Worm (Caenorhabditis elegans): ENCODE measurements around the gene C47E12.13.

C47E12.13 gene

DNA sequence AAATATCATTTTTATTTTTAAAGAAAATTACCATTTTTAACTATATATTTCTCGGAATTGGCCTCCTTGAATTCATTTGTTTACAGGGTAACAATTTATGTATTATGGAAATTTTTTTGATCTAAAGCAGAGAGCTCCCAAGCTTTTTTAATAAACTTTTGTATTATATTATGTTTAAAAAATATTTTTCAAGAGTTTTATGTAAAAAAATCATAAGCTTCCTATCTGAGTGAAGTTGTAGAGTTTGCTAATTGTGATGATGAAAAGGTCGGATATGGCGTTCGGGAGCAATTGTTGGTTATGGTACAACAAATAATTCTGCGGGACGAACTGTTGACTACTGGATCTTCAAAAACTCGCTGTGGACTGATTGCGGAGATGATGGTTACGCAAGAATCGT lies 14.6 kb upstream of the C47E12.13 start, which contains the start of gene F44D12.19:
Gene F44D12.19 (plus strand): TSS at position 301 of the 400 bp plus-strand sequence.
- TF ChIP-seq mxl-2 (GFP tag; conservative IDR thresholded peaks at IDR 0.05) (no peak), nhr-42 (GFP tag; IDR thresholded peaks at IDR 0.05) (no peak), daf-16 (GFP tag; optimal IDR thresholded peaks at IDR 0.05) (no peak), daf-16 (tag; optimal IDR thresholded peaks at IDR 0.05) (no peak), F26F4.8 (GFP tag; conservative IDR thresholded peaks at IDR 0.05) (no peak), lin-39 (tag; optimal IDR thresholded peaks at IDR 0.05) (no peak), Y105C5A.15 (GFP tag; IDR thresholded peaks at IDR 0.05) (no peak), tra-1 (GFP tag; IDR thresholded peaks at IDR 0.05) (no peak), zip-11 (GFP tag; IDR thresholded peaks at IDR 0.05) (no peak), ctbp-1 (GFP tag; IDR thresholded peaks at IDR 0.05) (no peak), jun-1 (tag; optimal IDR thresholded peaks at IDR 0.05) (no peak), gei-8 (GFP tag; optimal IDR thresholded peaks at IDR 0.05) (no peak), ces-1 (GFP tag; optimal IDR thresholded peaks at IDR 0.05) (no peak), aha-1 (tag) (no peak), nhr-11 (tag; optimal IDR thresholded peaks at IDR 0.05) (no peak), php-3 (GFP tag; IDR thresholded peaks at IDR 0.05) (no peak)

DNA sequence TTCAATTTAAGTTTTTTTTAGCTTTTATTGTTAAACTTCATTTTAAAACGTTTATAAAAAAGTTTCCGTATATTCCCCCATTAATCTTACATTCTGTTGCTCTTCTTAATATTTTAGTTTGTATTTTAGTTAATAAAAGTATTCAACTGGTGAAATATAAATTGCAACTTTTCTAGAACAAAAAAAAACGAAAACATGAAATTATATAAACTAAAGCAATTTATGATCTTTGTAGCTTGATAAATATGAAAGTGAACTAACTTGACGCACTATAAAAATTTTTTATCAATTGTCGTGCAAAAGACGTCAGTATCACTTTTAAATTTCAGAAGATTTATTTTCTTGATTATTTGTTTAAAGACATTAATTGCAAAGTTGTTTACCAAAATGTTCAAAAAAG lies 10.9 kb upstream of the C47E12.13 start, which contains the start of gene F44D12.2:
Gene F44D12.2 (minus strand): TSS at position 101 of the 400 bp plus-strand sequence.
- TF ChIP-seq R02D3.7 (tag; optimal IDR thresholded peaks at IDR 0.05) (no peak), spr-1 (tag; optimal IDR thresholded peaks at IDR 0.05) (no peak), vab-7 (GFP tag; IDR thresholded peaks at IDR 0.05) (no peak), nhr-28 (tag; optimal IDR thresholded peaks at IDR 0.05) (peak; percentile 76), daf-16 (GFP tag; optimal IDR thresholded peaks at IDR 0.05) (no peak), daf-16 (tag; optimal IDR thresholded peaks at IDR 0.05) (peak; percentile 37), aha-1 (tag) (peak; percentile 6)

DNA sequence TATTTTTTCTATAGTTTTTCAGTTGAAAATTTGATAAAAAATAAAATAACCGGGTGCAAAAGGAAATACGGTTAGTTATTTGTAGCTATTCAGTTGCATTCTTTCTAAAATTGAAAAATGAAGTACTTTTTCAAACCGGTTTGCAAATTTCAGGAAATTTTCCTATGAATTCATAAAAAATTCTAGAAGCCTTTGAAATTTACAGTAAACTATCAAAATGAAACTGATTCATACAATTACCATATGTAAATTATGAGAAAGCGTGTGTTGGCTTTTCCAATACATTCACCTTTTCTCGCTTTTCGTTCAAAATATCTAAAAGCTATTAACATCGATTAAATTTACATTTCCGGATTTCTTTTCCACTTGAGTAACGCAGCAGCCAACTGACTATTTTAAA lies 10.3 kb upstream of the C47E12.13 start, which contains the start of gene ent-7:
Gene ent-7 (plus strand): TSS at position 301 of the 400 bp plus-strand sequence.
- TF ChIP-seq spr-3 (GFP tag; optimal IDR thresholded peaks at IDR 0.05) (no peak), gei-8 (GFP tag; optimal IDR thresholded peaks at IDR 0.05) (no peak), T20F7.1 (GFP tag; optimal IDR thresholded peaks at IDR 0.05) (no peak), T26A8.4 (GFP tag; IDR thresholded peaks at IDR 0.05) (no peak), madf-9 (GFP tag; conservative IDR thresholded peaks at IDR 0.05) (no peak), dve-1 (tag; optimal IDR thresholded peaks at IDR 0.05; ENCODE audit: insufficient read depth) (no peak), ceh-28 (tag; optimal IDR thresholded peaks at IDR 0.05) (no peak), daf-19 (GFP tag; conservative IDR thresholded peaks at IDR 0.05) (no peak), aha-1 (tag) (no peak), ceh-20 (GFP tag; IDR thresholded peaks at IDR 0.05) (no peak)

DNA sequence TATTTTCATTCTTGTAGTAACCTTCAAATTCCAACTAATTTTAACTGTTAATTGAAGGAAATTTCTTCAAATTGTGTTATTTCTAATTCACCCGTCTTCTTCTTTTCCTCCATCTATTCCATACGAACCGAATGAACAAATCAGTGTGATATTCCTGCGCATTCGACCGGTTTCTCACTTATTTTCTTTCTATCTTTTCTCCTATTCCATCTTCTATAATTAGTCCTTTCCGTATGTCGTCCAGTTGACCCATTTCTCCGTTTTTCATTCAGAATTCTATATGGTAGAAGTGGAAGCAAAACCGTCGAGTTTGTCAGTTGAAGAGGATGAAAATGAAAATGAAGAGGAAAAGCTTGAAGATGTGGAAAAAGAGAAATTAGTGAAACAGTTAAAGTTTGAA lies 2.8 kb upstream of the C47E12.13 start, which contains the start of gene magu-4:
Gene magu-4 (plus strand): TSS at position 218 of the 400 bp plus-strand sequence.
- TF ChIP-seq daf-16 (GFP tag; optimal IDR thresholded peaks at IDR 0.05) (no peak), daf-16 (tag; optimal IDR thresholded peaks at IDR 0.05) (no peak), php-3 (GFP tag; IDR thresholded peaks at IDR 0.05) (no peak), dmd-8 (GFP tag; IDR thresholded peaks at IDR 0.05) (no peak), aha-1 (tag) (peak; percentile 60)

DNA sequence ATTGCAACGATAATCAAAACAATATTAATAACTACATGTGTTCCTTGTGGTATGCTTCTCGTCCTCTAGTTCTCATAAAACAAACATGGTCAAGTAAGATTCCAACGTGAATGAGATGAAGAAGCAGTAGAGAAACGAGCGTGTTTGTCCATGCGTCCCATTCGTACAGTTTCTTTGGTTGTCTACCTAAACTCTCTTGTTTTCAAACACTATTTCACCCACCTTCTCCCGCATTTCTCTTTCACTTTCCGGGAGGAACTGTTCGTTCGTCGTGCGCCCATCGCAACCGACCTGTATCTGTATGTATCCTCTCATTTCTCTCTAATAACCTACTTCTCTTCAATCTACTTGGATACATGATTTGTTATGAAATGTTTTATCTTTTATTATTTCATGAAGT lies 1.1 kb upstream of the C47E12.13 start:
- no peak for TF ChIP-seq nhr-41 (GFP tag; IDR thresholded peaks at IDR 0.05)
- TF ChIP-seq madf-5 (GFP tag; IDR thresholded peaks at IDR 0.05): 0 out of 4 replicates have a peak, but pooled peaks of 1 of the 2 experiments have one; percentile 16
- TF ChIP-seq hlh-11 (tag; optimal IDR thresholded peaks at IDR 0.05): peak; percentile 50
- TF ChIP-seq pha-4 (GFP tag; IDR thresholded peaks at IDR 0.05): no peak
- TF ChIP-seq pha-4 (tag; optimal IDR thresholded peaks at IDR 0.05): peak; percentile 42
- TF ChIP-seq mes-2 (tag; optimal IDR thresholded peaks at IDR 0.05; ENCODE audit: poor library complexity, severe bottlenecking): peak; percentile 30
- peak; percentile 46 for TF ChIP-seq dve-1 (tag; optimal IDR thresholded peaks at IDR 0.05; ENCODE audit: insufficient read depth)
- TF ChIP-seq lsy-2 (tag; optimal IDR thresholded peaks at IDR 0.05): peak in 1 of 2 experiments; percentile 31
- TF ChIP-seq nhr-28 (tag; optimal IDR thresholded peaks at IDR 0.05): peak; percentile 74
- peak; percentile 5 for TF ChIP-seq hlh-30 (tag; optimal IDR thresholded peaks at IDR 0.05; ENCODE audit: insufficient read depth)
- peak; percentile 5 for TF ChIP-seq nhr-77 (tag; optimal IDR thresholded peaks at IDR 0.05)
- no peak for TF ChIP-seq lir-3 (tag; optimal IDR thresholded peaks at IDR 0.05)
- no peak for TF ChIP-seq daf-16 (GFP tag; optimal IDR thresholded peaks at IDR 0.05)
- peak; percentile 20 for TF ChIP-seq daf-16 (tag; optimal IDR thresholded peaks at IDR 0.05)
- no peak for TF ChIP-seq D1046.2 (GFP tag; IDR thresholded peaks at IDR 0.05)
- TF ChIP-seq mdl-1 (tag; optimal IDR thresholded peaks at IDR 0.05): peak; percentile 18 to 81
- TF ChIP-seq hmg-1.1 (GFP tag; IDR thresholded peaks at IDR 0.05): 0 out of 2 replicates have a peak, but pooled peaks have one; percentile 50
- no peak for TF ChIP-seq ZK337.2 (GFP tag; IDR thresholded peaks at IDR 0.05)
